Fruit fly (Drosophila melanogaster): ENCODE data around the gene eIF4EHP.

Gene eIF4EHP

DNA sequence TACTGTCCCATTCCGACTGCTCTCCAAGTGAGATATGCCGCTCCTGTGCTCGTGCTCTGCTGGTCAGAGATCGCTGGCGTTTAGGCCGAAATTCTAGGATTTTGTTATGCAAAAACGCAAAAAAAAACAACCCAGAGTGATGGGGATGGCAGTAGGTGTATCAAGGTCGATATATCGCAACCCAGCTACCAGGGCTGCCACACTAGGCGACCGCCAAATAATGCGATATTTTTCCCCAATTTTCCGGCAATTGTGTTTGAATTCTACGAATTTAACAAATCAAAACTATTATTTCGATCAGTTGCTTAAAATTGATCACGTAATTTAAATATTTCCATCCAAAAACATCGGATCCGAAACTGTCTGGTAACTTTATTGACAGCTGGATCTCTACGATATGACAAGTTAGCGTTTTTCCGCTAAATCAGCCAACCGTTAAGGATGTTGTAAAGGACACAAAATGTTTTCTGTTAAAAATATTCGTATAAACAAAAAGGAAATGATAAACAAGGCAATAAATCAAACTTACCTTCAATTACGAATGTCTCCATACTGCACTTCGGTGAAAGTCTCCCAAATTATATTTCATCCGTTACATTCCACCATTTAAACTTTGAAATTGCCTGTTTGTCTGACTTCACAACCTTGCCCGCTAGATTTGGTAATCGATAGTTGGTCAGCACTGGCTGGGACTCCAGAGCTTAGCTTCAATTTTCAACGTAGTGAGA, 71.1 kb downstream of the eIF4EHP start, which contains the start of gene spas (continued):
- peak; percentile 40 for TF ChIP-seq Side (GFP tag; optimal IDR thresholded peaks at IDR 0.05)
- peak; percentile 90 for TF ChIP-seq CG13287 (GFP tag; IDR thresholded peaks at IDR 0.05; ENCODE audit: partially characterized antibody)
- TF ChIP-seq fd3F (GFP tag; optimal IDR thresholded peaks at IDR 0.05), result peak; percentile 40
- peak; percentile 49 for TF ChIP-seq ewg (GFP tag; optimal IDR thresholded peaks at IDR 0.05)
- TF ChIP-seq chif (GFP tag; optimal IDR thresholded peaks at IDR 0.05), result peak; percentile 24 to 70
- TF ChIP-seq CG10267 (tag; optimal IDR thresholded peaks at IDR 0.05), result peak; percentile 65
- peak; percentile 77 for TF ChIP-seq shn (GFP tag; optimal IDR thresholded peaks at IDR 0.05)
- peak; percentile 74 for TF ChIP-seq dysf (GFP tag; IDR thresholded peaks at IDR 0.05)
- no peak for TF ChIP-seq aop (GFP tag; IDR thresholded peaks at IDR 0.05)
- peak; percentile 28 for TF ChIP-seq kni (GFP tag; optimal IDR thresholded peaks at IDR 0.05)
- TF ChIP-seq trem (tag; optimal IDR thresholded peaks at IDR 0.05), result peak; percentile 84
- peak; percentile 61 for TF ChIP-seq CG18619 (GFP tag; optimal IDR thresholded peaks at IDR 0.05)
- no peak for TF ChIP-seq scrt (GFP tag; optimal IDR thresholded peaks at IDR 0.05)
- TF ChIP-seq pum (GFP tag; optimal IDR thresholded peaks at IDR 0.05), result peak; percentile 80
- peak; percentile 85 for TF ChIP-seq jumu (GFP tag; optimal IDR thresholded peaks at IDR 0.05)
- TF ChIP-seq ato (GFP tag; IDR thresholded peaks at IDR 0.05; ENCODE audit: partially characterized antibody), result peak; percentile 86
- peak; percentile 81 for TF ChIP-seq phol (tag; optimal IDR thresholded peaks at IDR 0.05)
- TF ChIP-seq CG8290 (GFP tag; optimal IDR thresholded peaks at IDR 0.05), result peak; percentile 73
- TF ChIP-seq CG8290 (tag; optimal IDR thresholded peaks at IDR 0.05), result peak in 1 of 2 experiments; percentile 83
- no peak for TF ChIP-seq hth (optimal IDR thresholded peaks at IDR 0.05)
- no peak for TF ChIP-seq CG15011 (GFP tag; optimal IDR thresholded peaks at IDR 0.05)
- no peak; the same call in 1 of the 2 replicates for TF ChIP-seq CG31441 (GFP tag; IDR thresholded peaks at IDR 0.05)
- peak; percentile 26 for TF ChIP-seq CG15073 (GFP tag; optimal IDR thresholded peaks at IDR 0.05)
- no peak for TF ChIP-seq ham (GFP tag; IDR thresholded peaks at IDR 0.05)
- peak; percentile 87 for TF ChIP-seq CG6272 (GFP tag; IDR thresholded peaks at IDR 0.05)
- no peak for TF ChIP-seq CG7745 (tag; optimal IDR thresholded peaks at IDR 0.05)
- peak; percentile 79 for TF ChIP-seq Xrp1 (GFP tag; IDR thresholded peaks at IDR 0.05)
- TF ChIP-seq CG15479 (GFP tag; optimal IDR thresholded peaks at IDR 0.05), result no peak
- TF ChIP-seq lbe (GFP tag; optimal IDR thresholded peaks at IDR 0.05), result no peak
- peak; percentile 58; the same call in 1 of the 2 replicates for TF ChIP-seq nerfin-2 (GFP tag; IDR thresholded peaks at IDR 0.05; ENCODE audit: partially characterized antibody)
- TF ChIP-seq Hand (GFP tag; optimal IDR thresholded peaks at IDR 0.05), result no peak
- peak; percentile 78 for TF ChIP-seq CG7786 (GFP tag; optimal IDR thresholded peaks at IDR 0.05)
- TF ChIP-seq Dfd (GFP tag; optimal IDR thresholded peaks at IDR 0.05), result no peak
- peak; percentile 77 for TF ChIP-seq Chrac-16 (GFP tag; optimal IDR thresholded peaks at IDR 0.05)
- TF ChIP-seq Fer2 (tag; optimal IDR thresholded peaks at IDR 0.05), result peak; percentile 22
- no peak for TF ChIP-seq CG15269 (tag; optimal IDR thresholded peaks at IDR 0.05)
- TF ChIP-seq Ssrp (tag; optimal IDR thresholded peaks at IDR 0.05), result peak; percentile 57
- TF ChIP-seq pzg (GFP tag; optimal IDR thresholded peaks at IDR 0.05), result peak; percentile 68
- TF ChIP-seq Lhr (GFP tag; optimal IDR thresholded peaks at IDR 0.05), result no peak
- no peak for TF ChIP-seq GATAe (GFP tag; conservative IDR thresholded peaks at IDR 0.05)
- peak; percentile 86 for TF ChIP-seq CG34224 (GFP tag; IDR thresholded peaks at IDR 0.05; ENCODE audit: partially characterized antibody)
- TF ChIP-seq eve (GFP tag; optimal IDR thresholded peaks at IDR 0.05), result no peak
- no peak for TF ChIP-seq CG2875 (GFP tag; optimal IDR thresholded peaks at IDR 0.05)
- peak; percentile 81 for TF ChIP-seq CG4404 (GFP tag; IDR thresholded peaks at IDR 0.05)
- TF ChIP-seq Ets65A (GFP tag), result peak; percentile 96
- TF ChIP-seq CG4328 (GFP tag; optimal IDR thresholded peaks at IDR 0.05), result peak; percentile 20
- TF ChIP-seq H15 (GFP tag; IDR thresholded peaks at IDR 0.05), result peak; percentile 68; the same call in 2 of the 3 replicates
- TF ChIP-seq dimm (GFP tag; IDR thresholded peaks at IDR 0.05), result peak; percentile 54
- TF ChIP-seq NfI (GFP tag; optimal IDR thresholded peaks at IDR 0.05), result peak; percentile 69
